Worm (Caenorhabditis elegans) whole organism, mixed stage, embryonic: ENCODE measurements around the gene coh-4.

Experiments
- nhr-76 ChIP-seq: sonication (generic microtip); optimal IDR thresholded peaks from 2 replicates; lab custom pipeline; 2017; ENCODE audit warnings: missing biosample characterization, missing genetic modification characterization
- pha-4 ChIP-seq: fragments of 150-350 bp; optimal IDR thresholded peaks from 2 replicates; lab custom pipeline; 2018; ENCODE audit warnings: missing biosample characterization, missing genetic modification reagents, missing genetic modification characterization
- sptf-1 ChIP-seq: sonication (generic microtip); optimal IDR thresholded peaks from 2 replicates; lab custom pipeline; 2017; ENCODE audit warnings: mild to moderate bottlenecking, missing genetic modification characterization, moderate library complexity, missing compliant biosample characterization
- unc-39 ChIP-seq: fragments of 150-350 bp; optimal IDR thresholded peaks from 2 replicates; lab custom pipeline; 2014; ENCODE audit warnings: missing biosample characterization, missing genetic modification characterization
- ztf-11 ChIP-seq: fragments of 150-350 bp; optimal IDR thresholded peaks from 2 replicates; lab custom pipeline; 2014; ENCODE audit warnings: missing biosample characterization, missing genetic modification characterization

- TF ChIP-seq unc-39 (tag; lab: Kevin White, UChicago) (no peak), sptf-1 (tag; lab: Kevin White, UChicago) (no peak), ztf-11 (no peak), nhr-76 (tag; lab: Kevin White, UChicago) (no peak), pha-4 (tag; lab: Kevin White, UChicago) (no peak)
Measured at ce11 chrV:4181272-4181671, 5.8 kb upstream of the coh-4 start.
